Worm (Caenorhabditis elegans): Measurements from ENCODE around the gene unc-112.

- TF ChIP-seq ZK546.5 (tag; optimal IDR thresholded peaks at IDR 0.05) (no peak), lin-13 (GFP tag; optimal IDR thresholded peaks at IDR 0.05) (no peak), fkh-10 (GFP tag; optimal IDR thresholded peaks at IDR 0.05) (no peak), snpc-4 (tag; optimal IDR thresholded peaks at IDR 0.05) (no peak), F10B5.3 (tag; optimal IDR thresholded peaks at IDR 0.05) (no peak), skn-1 (tag; optimal IDR thresholded peaks at IDR 0.05) (no peak), T26A8.4 (GFP tag; IDR thresholded peaks at IDR 0.05) (no peak), unc-62 (GFP tag; optimal IDR thresholded peaks at IDR 0.05 in 1 of 2) (no peak), unc-62 (tag; optimal IDR thresholded peaks at IDR 0.05) (no peak), ama-1 (optimal IDR thresholded peaks at IDR 0.05) (no peak), lim-7 (GFP tag; IDR thresholded peaks at IDR 0.05) (no peak), aly-2 (tag; optimal IDR thresholded peaks at IDR 0.05) (no peak)
These were observed 19.7 kb upstream of the unc-112 start, which contains the start of gene fbxa-147 for ce11 chrV:14716114-14716513.

Measured in whole organism, L4 larva.